Worm (Caenorhabditis elegans) whole organism, young adult: ENCODE results near the gene F18G5.1.

Experiments used
- F23B12.7 ChIP-seq: sonication (generic microtip); optimal IDR thresholded peaks from 2 replicates; lab custom pipeline; 2017; ENCODE audit warnings: missing genetic modification characterization, mild to moderate bottlenecking, missing compliant biosample characterization, antibody characterized with exemption, moderate library complexity; ENCODE audit not compliant: insufficient read depth
- F55B11.4 ChIP-seq: sonication (generic microtip); optimal IDR thresholded peaks from 2 replicates; lab custom pipeline; 2016; ENCODE audit warnings: missing compliant biosample characterization, missing genetic modification characterization, borderline replicate concordance; ENCODE audit not compliant: insufficient read depth
- ama-1 ChIP-seq, 3 experiments: fragments of 150-350 bp in 1 of 3; sonication (generic microtip) in 2 of 3; optimal IDR thresholded peaks; 2 replicates each; lab custom pipeline; 2014 to 2018; ENCODE audit warnings: missing biosample characterization in 2 of 3, missing genetic modification characterization in 2 of 3, missing genetic modification reagents in 2 of 3
- die-1 ChIP-seq: sonication (generic microtip); optimal IDR thresholded peaks from 2 replicates; lab custom pipeline; 2016; ENCODE audit warnings: missing genotype, mild to moderate bottlenecking, missing genetic modification characterization, missing compliant biosample characterization
- efl-1 ChIP-seq: fragments of 150-350 bp; optimal IDR thresholded peaks from 2 replicates; lab custom pipeline; 2014; ENCODE audit warnings: missing biosample characterization, missing genetic modification reagents, missing genetic modification characterization
- lag-1 ChIP-seq: fragments of 200-800 bp; sonication (Bioruptor generic); IDR thresholded peaks from 2 replicates; pipeline ENCODE4 v1.3.6; 2022; ENCODE audit warnings: missing genetic modification reagents, missing genetic modification characterization, missing compliant biosample characterization
- madf-3 ChIP-seq: fragments of 200-800 bp; sonication (Bioruptor generic); IDR thresholded peaks from 2 replicates; pipeline ENCODE4 v1.3.6; 2022; ENCODE audit warnings: missing genetic modification reagents, missing genetic modification characterization, missing compliant biosample characterization
- mxl-1 ChIP-seq: sonication (generic microtip); optimal IDR thresholded peaks from 2 replicates; lab custom pipeline; 2016; ENCODE audit warnings: missing genetic modification characterization, missing compliant biosample characterization
- nhr-179 ChIP-seq: sonication (generic microtip); optimal IDR thresholded peaks from 2 replicates; lab custom pipeline; 2016; ENCODE audit warnings: mild to moderate bottlenecking, missing genetic modification characterization, missing compliant biosample characterization
- pbrm-1 ChIP-seq: fragments of 200-800 bp; sonication (Bioruptor generic); IDR thresholded peaks from 2 replicates; pipeline ENCODE4 v1.3.6; 2022; ENCODE audit warnings: missing genetic modification reagents, missing genetic modification characterization, missing compliant biosample characterization
- pha-4 ChIP-seq: fragments of 150-350 bp; sonication (generic microtip); optimal IDR thresholded peaks from 2 replicates; lab custom pipeline; 2014; ENCODE audit warnings: missing biosample characterization, missing genetic modification reagents, missing genetic modification characterization
- unc-62 ChIP-seq: fragments of 150-350 bp; optimal IDR thresholded peaks from 2 replicates; lab custom pipeline; 2014; ENCODE audit warnings: missing biosample characterization, missing genetic modification reagents, missing genetic modification characterization
- ztf-18 ChIP-seq: sonication (generic microtip); optimal IDR thresholded peaks from 2 replicates; lab custom pipeline; 2016; ENCODE audit warnings: missing genotype, mild to moderate bottlenecking, missing genetic modification characterization, missing compliant biosample characterization

DNA sequence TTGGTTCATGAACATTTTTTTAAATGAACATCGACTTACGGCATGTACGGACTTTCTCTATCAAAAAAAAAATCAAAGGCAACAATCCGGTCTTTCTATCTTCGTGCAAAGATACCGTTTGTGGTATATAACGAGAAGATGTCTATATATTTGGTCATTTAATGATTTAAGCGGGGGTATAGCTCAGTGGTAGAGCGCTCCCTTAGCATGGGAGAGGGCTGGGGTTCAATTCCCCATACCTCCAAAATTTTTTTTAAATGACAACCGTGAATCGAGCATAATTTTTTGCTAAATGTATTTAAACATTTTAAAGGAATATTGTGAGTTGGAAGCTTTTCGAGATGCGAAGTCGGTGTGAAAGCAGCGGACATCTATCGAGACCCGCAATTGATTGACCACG is 21.0 kb upstream of the F18G5.1 start:
- TF ChIP-seq F55B11.4 (tag; lab: Kevin White, UChicago) (no peak), die-1 (tag; lab: Kevin White, UChicago) (peak; percentile 86), mxl-1 (tag; lab: Kevin White, UChicago) (peak; percentile 57), pha-4 (tag; lab: Kevin White, UChicago) (no peak), unc-62 (GFP tag; lab: Kevin White, UChicago) (no peak), efl-1 (GFP tag; lab: Kevin White, UChicago) (peak; percentile 3), nhr-179 (tag; lab: Kevin White, UChicago) (peak; percentile 69), pbrm-1 (GFP tag; lab: Robert Waterston, UW) (0 out of 2 replicates have a peak, but pooled peaks have one; percentile 53), lag-1 (no peak), F23B12.7 (tag; lab: Kevin White, UChicago) (no peak), ztf-18 (tag; lab: Kevin White, UChicago) (peak; percentile 61), madf-3 (GFP tag; lab: Robert Waterston, UW) (no peak), ama-1 (optimal IDR thresholded peaks at IDR 0.05; lab: Kevin White, UChicago) (no peak), ama-1 (GFP tag; optimal IDR thresholded peaks at IDR 0.05; lab: Kevin White, UChicago) (peak; percentile 18 to 84)
